Worm (Caenorhabditis elegans) whole organism, L4/young adult: ENCODE data around the gene F35E8.13.

Source experiments
- W03F9.2 ChIP-seq: fragments of 150-350 bp; optimal IDR thresholded peaks from 2 replicates; lab custom pipeline; 2014; ENCODE audit warnings: missing biosample characterization, missing genetic modification characterization
- him-1 ChIP-seq: sonication (generic microtip); optimal IDR thresholded peaks from 2 replicates; lab custom pipeline; 2016; ENCODE audit warnings: missing genotype, missing genetic modification reagents, missing genetic modification characterization, missing compliant biosample characterization

DNA sequence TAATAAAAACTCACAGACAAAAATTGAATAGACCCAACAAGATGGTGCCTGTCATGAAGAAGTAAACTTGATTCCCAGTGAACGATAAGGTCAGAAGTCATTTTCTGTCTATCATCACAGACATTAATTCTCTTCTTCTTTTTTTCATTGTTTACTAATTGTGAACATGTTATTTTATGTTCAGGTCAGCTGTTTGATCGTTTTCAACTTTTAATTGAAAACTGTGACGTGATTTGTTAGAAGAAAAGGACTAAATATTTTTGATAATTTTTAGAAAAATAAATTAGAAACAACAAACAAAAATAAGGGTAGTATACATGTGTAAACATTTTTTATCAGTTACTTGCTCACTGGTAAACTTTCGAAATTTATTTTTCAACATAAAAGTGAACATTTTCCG lies 46.6 kb downstream of the F35E8.13 start, which contains the start of gene F36G9.7:
- TF ChIP-seq W03F9.2 (tag; lab: Kevin White, UChicago) (no peak), him-1 (tag; lab: Kevin White, UChicago) (no peak)
